Fruit fly (Drosophila melanogaster) whole organism, prepupa: ENCODE measurements around the gene CG10550.
"Not testable (repeated sequence)": the region's sequence is repeated elsewhere in the genome, so short reads cannot be mapped to it uniquely, and the experiment has no call there.

ENCODE experiments used
- CG8632 ChIP-seq: fragments of 200-800 bp; sonication (Bioruptor generic); optimal IDR thresholded peaks from 3 replicates; lab custom pipeline; 2016; ENCODE audit warnings: missing biosample characterization, missing genetic modification characterization
- Eip78C ChIP-seq: fragments of 200-800 bp; sonication (Bioruptor generic); peaks from one replicate; lab custom pipeline; 2016; ENCODE audit warnings: missing biosample characterization, missing genetic modification characterization

DNA sequence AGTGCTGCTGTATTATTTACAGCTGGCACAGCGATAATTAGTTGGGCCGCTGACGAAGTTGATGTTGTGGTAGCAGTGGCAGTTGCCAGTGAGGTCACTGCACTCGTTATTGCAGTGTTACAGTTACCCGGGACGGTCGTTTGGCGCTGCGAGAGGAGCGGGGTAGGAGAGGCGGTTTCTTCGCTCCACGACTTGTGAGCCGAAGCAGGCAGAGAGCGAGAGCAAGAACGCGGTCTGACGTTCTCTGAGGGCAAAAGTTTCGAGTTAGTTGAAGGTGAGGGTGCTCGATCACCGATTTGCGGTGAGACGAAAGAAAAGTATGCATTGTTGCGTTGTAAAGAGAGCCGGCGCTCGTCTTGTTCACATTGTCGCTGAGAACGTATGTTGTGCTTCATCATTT, 20.3 kb upstream of the CG10550 start:
- not testable (repeated sequence) for TF ChIP-seq CG8632, Eip78C (GFP tag; lab: Kevin White, UChicago)
